Fruit fly (Drosophila melanogaster) whole organism, pupa: ENCODE results near the gene rha.

Experiments used
- CG10348 ChIP-seq: fragments of 200-800 bp; sonication (Bioruptor generic); IDR thresholded peaks from 2 replicates; pipeline ENCODE4 v1.3.6; 2022; ENCODE audit warnings: missing biosample characterization, missing genetic modification characterization
- CG12605 ChIP-seq: fragments of 200-800 bp; sonication (Bioruptor generic); IDR thresholded peaks from 2 replicates; pipeline ENCODE4 v1.3.6; 2022; ENCODE audit warnings: missing biosample characterization, missing genetic modification characterization
- CG13204 ChIP-seq: fragments of 200-800 bp; sonication (Bioruptor generic); optimal IDR thresholded peaks from 2 replicates; lab custom pipeline; 2018; ENCODE audit warnings: missing biosample characterization, mild to moderate bottlenecking, missing genetic modification characterization, moderate library complexity
- CG14655 ChIP-seq: fragments of 200-800 bp; sonication (Bioruptor generic); optimal IDR thresholded peaks from 3 replicates; lab custom pipeline; 2017; ENCODE audit warnings: mild to moderate bottlenecking, missing biosample characterization, missing genetic modification reagents, missing genetic modification characterization
- CG15710 ChIP-seq: fragments of 200-800 bp; sonication (Bioruptor generic); optimal IDR thresholded peaks from 2 replicates; lab custom pipeline; 2018; ENCODE audit warnings: missing biosample characterization, mild to moderate bottlenecking, missing genetic modification characterization, moderate library complexity
- CG17806 ChIP-seq: fragments of 200-800 bp; sonication (Bioruptor generic); optimal IDR thresholded peaks from 2 replicates; lab custom pipeline; 2018; ENCODE audit warnings: missing biosample characterization, mild to moderate bottlenecking, missing genetic modification characterization, moderate library complexity
- CG32121 ChIP-seq: fragments of 200-800 bp; sonication (Bioruptor generic); IDR thresholded peaks from 2 replicates; pipeline ENCODE4 v1.3.6; 2022; ENCODE audit warnings: missing biosample characterization, missing genetic modification characterization
- CG34367 ChIP-seq: fragments of 200-800 bp; sonication (Bioruptor generic); optimal IDR thresholded peaks from 2 replicates; lab custom pipeline; 2018; ENCODE audit warnings: missing biosample characterization, mild to moderate bottlenecking, missing genetic modification characterization
- CG4496 ChIP-seq: fragments of 200-800 bp; sonication (Bioruptor generic); IDR thresholded peaks from 3 replicates; pipeline ENCODE4 v1.3.6; 2022; ENCODE audit warnings: missing biosample characterization, missing genetic modification characterization
- CG8159 ChIP-seq: fragments of 200-800 bp; sonication (Bioruptor generic); optimal IDR thresholded peaks from 3 replicates; lab custom pipeline; 2018; ENCODE audit warnings: missing biosample characterization, mild to moderate bottlenecking, missing genetic modification characterization, moderate library complexity
- CG8301 ChIP-seq: fragments of 200-800 bp; sonication (Bioruptor generic); optimal IDR thresholded peaks from 2 replicates; lab custom pipeline; 2018; ENCODE audit warnings: missing biosample characterization, mild to moderate bottlenecking, missing genetic modification characterization
- CG9948 ChIP-seq: fragments of 200-800 bp; sonication (Bioruptor generic); optimal IDR thresholded peaks from 2 replicates; lab custom pipeline; 2018; ENCODE audit warnings: missing biosample characterization, mild to moderate bottlenecking, missing genetic modification characterization, moderate library complexity
- D1 ChIP-seq: fragments of 200-800 bp; sonication (Bioruptor generic); optimal IDR thresholded peaks from 2 replicates; lab custom pipeline; 2018; ENCODE audit warnings: missing biosample characterization, mild to moderate bottlenecking, missing genetic modification characterization, moderate library complexity
- EcR ChIP-seq: fragments of 200-800 bp; sonication (Bioruptor generic); optimal IDR thresholded peaks from 3 replicates; lab custom pipeline; 2019; ENCODE audit warnings: missing biosample characterization, missing genetic modification characterization, mild to moderate bottlenecking, moderate library complexity, missing genetic modification reagents
- Ets98B ChIP-seq: fragments of 200-800 bp; sonication (Bioruptor generic); IDR thresholded peaks from 2 replicates; pipeline ENCODE4 v1.3.6; 2022; ENCODE audit warnings: missing biosample characterization, missing genetic modification characterization
- Pif1A ChIP-seq: fragments of 200-800 bp; sonication (Bioruptor generic); optimal IDR thresholded peaks from 3 replicates; lab custom pipeline; 2016; ENCODE audit warnings: missing biosample characterization, missing genetic modification characterization
- Pif1B ChIP-seq: fragments of 200-800 bp; sonication (Bioruptor generic); optimal IDR thresholded peaks from 3 replicates; lab custom pipeline; 2016; ENCODE audit warnings: missing biosample characterization, missing genetic modification characterization
- Snoo ChIP-seq: fragments of 200-800 bp; sonication (Bioruptor generic); optimal IDR thresholded peaks from 3 replicates; lab custom pipeline; 2017; ENCODE audit warnings: missing biosample characterization, mild to moderate bottlenecking, missing genetic modification characterization, inconsistent platforms
- fd96Ca ChIP-seq: fragments of 200-800 bp; sonication (Bioruptor generic); IDR thresholded peaks from 3 replicates; pipeline ENCODE4 v1.3.6; 2022; ENCODE audit warnings: missing biosample characterization, missing genetic modification characterization
- gl ChIP-seq: fragments of 200-800 bp; sonication (Bioruptor generic); optimal IDR thresholded peaks from 2 replicates; lab custom pipeline; 2018; ENCODE audit warnings: missing biosample characterization, mild to moderate bottlenecking, missing genetic modification characterization
- rn ChIP-seq: fragments of 200-800 bp; sonication (Bioruptor generic); IDR thresholded peaks from 2 replicates; pipeline ENCODE4 v1.3.6; 2022; ENCODE audit warnings: missing biosample characterization, missing genetic modification characterization

The rha gene

DNA sequence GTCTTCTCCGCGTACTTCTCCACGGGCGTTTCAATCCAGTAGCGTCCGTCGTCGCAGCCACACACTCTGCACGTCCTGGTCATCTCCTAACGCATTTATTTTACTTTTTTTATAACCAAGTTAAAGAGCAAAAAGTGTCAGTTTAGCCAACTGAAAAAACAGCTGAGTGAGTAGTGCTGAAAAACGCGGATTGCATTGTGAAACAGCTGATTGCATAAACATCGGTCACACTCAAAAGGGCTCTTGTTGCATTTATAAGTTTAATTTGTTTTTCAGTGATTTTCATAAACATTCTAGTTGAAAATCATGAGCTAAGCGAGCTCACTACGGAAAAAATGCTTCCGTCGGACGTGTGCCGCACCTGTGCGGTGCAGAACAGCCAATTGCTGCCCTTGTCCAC, 5.0 kb upstream of the rha start, which contains the start of the genes CG10669 and CG11902:
CG10669 (minus strand) TSS at position 179 of the 400 bp plus-strand sequence.
CG11902 (plus strand) TSS at position 193 of the 400 bp plus-strand sequence.
- TF ChIP-seq D1 (tag; lab: Kevin White, UChicago) (no peak), CG13204 (no peak), CG17806 (tag; lab: Kevin White, UChicago) (no peak), CG4496 (GFP tag; lab: Robert Waterston, UW) (no peak), rn (GFP tag; lab: Robert Waterston, UW) (no peak), CG34367 (tag; lab: Kevin White, UChicago) (no peak), Ets98B (GFP tag; lab: Robert Waterston, UW) (no peak), CG8159 (tag; lab: Kevin White, UChicago) (no peak), Pif1B (GFP tag; lab: Kevin White, UChicago) (no peak), Pif1A (GFP tag; lab: Kevin White, UChicago) (no peak), fd96Ca (GFP tag; lab: Robert Waterston, UW) (no peak), CG32121 (no peak), gl (tag; lab: Kevin White, UChicago) (no peak), CG10348 (GFP tag; lab: Robert Waterston, UW) (no peak)

- no peak for TF ChIP-seq CG4496 (GFP tag; lab: Robert Waterston, UW)
- no peak for TF ChIP-seq CG12605 (GFP tag; lab: Robert Waterston, UW)
- TF ChIP-seq CG8159 (tag; lab: Kevin White, UChicago) = no peak
- no peak for TF ChIP-seq CG13204
- no peak for TF ChIP-seq EcR (GFP tag; lab: Kevin White, UChicago)
- no peak for TF ChIP-seq Pif1A (GFP tag; lab: Kevin White, UChicago)
- no peak for TF ChIP-seq CG32121
- TF ChIP-seq rn (GFP tag; lab: Robert Waterston, UW) = no peak
- TF ChIP-seq D1 (tag; lab: Kevin White, UChicago) = no peak
- TF ChIP-seq CG9948 (tag; lab: Kevin White, UChicago) = no peak
- TF ChIP-seq CG14655 (GFP tag; lab: Kevin White, UChicago) = no peak
- no peak for TF ChIP-seq CG8301 (tag; lab: Kevin White, UChicago)
- TF ChIP-seq gl (tag; lab: Kevin White, UChicago) = no peak
- no peak for TF ChIP-seq fd96Ca (GFP tag; lab: Robert Waterston, UW)
- no peak for TF ChIP-seq Ets98B (GFP tag; lab: Robert Waterston, UW)
- TF ChIP-seq Snoo (tag; lab: Kevin White, UChicago) = no peak
- no peak for TF ChIP-seq Pif1B (GFP tag; lab: Kevin White, UChicago)
Measured at dm6 chr3R:25346899-25347298, 6.8 kb downstream of the rha start, which contains the start of gene tobi. TSS of gene tobi (minus strand) at chr3R:25346921.

DNA sequence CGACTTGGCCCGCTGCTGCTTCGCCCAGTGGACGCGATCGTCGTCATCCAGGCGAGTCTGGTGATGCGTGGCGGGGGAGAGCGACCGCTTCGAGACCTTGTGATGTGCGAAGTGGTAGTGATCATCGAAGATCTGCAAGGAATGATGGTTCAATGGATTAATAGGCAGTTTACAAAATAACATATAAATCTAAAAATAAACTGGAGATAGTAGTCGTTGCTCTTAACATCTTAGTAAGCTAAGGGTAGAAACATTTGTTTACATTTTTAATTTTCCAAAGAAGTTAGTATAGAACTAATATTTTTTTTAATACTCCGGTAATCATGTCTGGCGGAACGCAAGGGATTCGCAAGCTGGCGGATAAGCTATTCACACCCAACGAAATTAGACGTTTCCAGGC, 17.9 kb downstream of the rha start, which contains the start of gene ND-49L:
ND-49L (plus strand) TSS at position 301 of the 400 bp plus-strand sequence.
- TF ChIP-seq gl (tag; lab: Kevin White, UChicago) (no peak), CG15710 (no peak), D1 (tag; lab: Kevin White, UChicago) (no peak), CG8301 (tag; lab: Kevin White, UChicago) (no peak), Pif1A (GFP tag; lab: Kevin White, UChicago) (no peak), CG8159 (tag; lab: Kevin White, UChicago) (no peak), rn (GFP tag; lab: Robert Waterston, UW) (no peak), CG9948 (tag; lab: Kevin White, UChicago) (no peak), CG14655 (GFP tag; lab: Kevin White, UChicago) (no peak), Snoo (tag; lab: Kevin White, UChicago) (no peak), CG10348 (GFP tag; lab: Robert Waterston, UW) (no peak), CG13204 (no peak)

- TF ChIP-seq fd96Ca (GFP tag; lab: Robert Waterston, UW) (no peak), Pif1B (GFP tag; lab: Kevin White, UChicago) (no peak), CG15710 (no peak), CG17806 (tag; lab: Kevin White, UChicago) (no peak), D1 (tag; lab: Kevin White, UChicago) (no peak), Pif1A (GFP tag; lab: Kevin White, UChicago) (no peak), CG32121 (no peak), CG9948 (tag; lab: Kevin White, UChicago) (no peak)
Measured at dm6 chr3R:25382681-25383080, 42.6 kb downstream of the rha start, which contains the start of gene alrm. TSS of gene alrm (minus strand) at chr3R:25382781.

dm6 chr3R:25383400-25383799, 43.3 kb downstream of the rha start, which contains the start of gene CG31437:
TSS of gene CG31437 (plus strand) at chr3R:25383700.
- TF ChIP-seq CG12605 (GFP tag; lab: Robert Waterston, UW) (no peak), Ets98B (GFP tag; lab: Robert Waterston, UW) (no peak), EcR (GFP tag; lab: Kevin White, UChicago) (no peak), D1 (tag; lab: Kevin White, UChicago) (no peak), CG4496 (GFP tag; lab: Robert Waterston, UW) (no peak), CG13204 (no peak), CG17806 (tag; lab: Kevin White, UChicago) (no peak), CG9948 (tag; lab: Kevin White, UChicago) (no peak), Pif1B (GFP tag; lab: Kevin White, UChicago) (no peak), fd96Ca (GFP tag; lab: Robert Waterston, UW) (no peak), CG32121 (no peak)

dm6 chr3R:25384206-25384605, 44.2 kb downstream of the rha start:
- TF ChIP-seq CG13204 (no peak), Ets98B (GFP tag; lab: Robert Waterston, UW) (no peak), CG10348 (GFP tag; lab: Robert Waterston, UW) (no peak), CG8159 (tag; lab: Kevin White, UChicago) (no peak), D1 (tag; lab: Kevin White, UChicago) (no peak), CG17806 (tag; lab: Kevin White, UChicago) (no peak), CG8301 (tag; lab: Kevin White, UChicago) (no peak)
